Fruit fly (Drosophila melanogaster): ENCODE measurements around the gene CG8034.

DNA sequence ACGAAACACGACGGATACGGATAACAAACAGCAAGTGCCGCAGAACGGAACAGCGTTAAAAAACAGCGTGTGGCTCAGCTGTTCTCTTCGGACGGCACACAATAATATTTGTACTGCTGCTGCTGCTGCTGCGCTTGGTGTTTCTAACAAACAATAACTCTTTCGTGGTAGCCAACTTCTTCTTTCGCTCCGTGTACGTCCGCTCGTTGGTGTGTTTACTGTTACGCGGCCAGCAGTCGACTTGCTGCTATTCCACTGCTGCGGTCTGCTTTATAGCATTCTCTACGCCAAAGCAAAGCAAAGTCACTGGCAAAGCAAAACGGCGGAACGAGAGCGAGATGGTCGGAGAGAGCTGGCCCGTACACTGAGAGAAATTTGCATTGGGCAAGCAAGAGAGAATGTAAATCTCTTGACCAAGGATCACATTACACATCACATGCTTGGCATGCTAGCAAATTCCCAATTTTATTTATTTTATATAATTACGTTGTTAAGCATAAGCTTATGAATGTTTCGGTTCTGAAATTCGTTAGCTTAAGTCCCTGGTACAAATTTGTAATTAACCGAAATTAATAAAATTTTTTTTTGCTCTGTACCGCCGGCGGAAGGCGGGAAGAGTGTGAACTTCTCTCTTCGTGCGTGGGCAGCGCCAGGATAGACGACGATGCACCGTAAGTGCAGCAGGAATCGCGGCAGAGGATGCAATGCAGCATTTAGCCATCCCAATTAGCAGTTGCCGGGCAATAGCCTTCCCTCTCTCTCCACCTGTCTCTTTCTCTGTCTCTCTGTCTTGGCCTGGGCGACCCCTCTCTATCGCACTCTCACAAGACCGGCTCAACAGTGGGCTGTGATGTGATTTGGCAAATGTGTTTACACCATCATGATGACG is 24.1 kb upstream of the CG8034 start, which contains the start of gene out:
- no peak for TF ChIP-seq usp (GFP tag; optimal IDR thresholded peaks at IDR 0.05)
- no peak for TF ChIP-seq pan (optimal IDR thresholded peaks at IDR 0.05)
- TF ChIP-seq psq (optimal IDR thresholded peaks at IDR 0.05): no peak
- TF ChIP-seq Dll (optimal IDR thresholded peaks at IDR 0.05): peak; percentile 54
- TF ChIP-seq CG8478 (optimal IDR thresholded peaks at IDR 0.05): no peak
- TF ChIP-seq EcR (GFP tag; optimal IDR thresholded peaks at IDR 0.05): no peak

All from whole organism.